Fruit fly (Drosophila melanogaster): ENCODE data around the gene Task7.

DNA sequence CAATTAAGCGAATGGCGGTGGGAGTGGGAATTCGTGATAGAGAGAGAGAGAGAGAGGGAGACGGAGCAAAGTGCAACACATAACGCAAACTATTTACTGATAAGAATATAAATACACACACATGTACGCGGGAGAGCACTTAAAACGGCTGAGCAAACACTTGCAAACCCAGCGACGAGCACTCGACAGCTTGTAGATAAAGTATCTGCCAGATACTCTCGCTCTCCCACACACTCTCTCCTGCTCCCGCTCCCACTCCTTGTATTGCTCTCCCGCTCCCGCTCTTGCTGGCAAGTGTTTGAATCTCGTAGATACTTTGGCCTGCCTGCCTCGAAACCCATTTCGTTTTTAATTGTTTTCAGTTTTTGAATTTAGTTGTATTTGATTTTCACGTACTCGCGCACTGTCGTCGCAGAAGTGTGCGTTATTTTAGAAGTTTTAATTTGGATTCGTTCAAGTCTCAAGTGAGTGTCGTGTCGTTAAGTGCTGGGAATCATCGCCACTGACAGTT, 16.2 kb upstream of the Task7 start:
- TF ChIP-seq Pif1A (GFP tag; optimal IDR thresholded peaks at IDR 0.05) = peak; percentile 45
- peak; percentile 84 for TF ChIP-seq CG12605 (GFP tag; IDR thresholded peaks at IDR 0.05)
- TF ChIP-seq EcR (GFP tag; optimal IDR thresholded peaks at IDR 0.05) = no peak
- TF ChIP-seq CG10348 (GFP tag; IDR thresholded peaks at IDR 0.05) = no peak
